Fruit fly (Drosophila melanogaster): Measurements from ENCODE around the gene Diedel.

DNA sequence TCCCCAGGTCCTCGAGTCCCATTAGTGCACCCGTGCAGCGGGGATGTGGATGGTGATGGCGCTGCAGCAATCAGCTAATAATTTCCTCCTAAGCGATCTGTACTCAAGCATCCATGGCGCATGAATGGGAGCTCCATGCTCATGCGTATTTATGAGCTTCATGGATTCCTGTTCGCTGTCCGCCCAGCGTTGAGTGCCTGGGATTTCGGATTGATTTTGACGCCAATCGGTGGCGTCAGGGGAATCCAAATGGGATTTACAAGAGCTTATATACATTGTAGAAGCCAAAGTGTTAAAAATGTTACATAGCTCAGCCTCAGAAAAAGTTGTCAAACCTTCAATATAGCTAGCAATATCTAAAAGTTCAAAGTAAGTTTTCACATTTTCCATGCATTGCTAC lies 21.8 kb downstream of the Diedel start, which contains the start of gene ND-20L:
- no peak for TF ChIP-seq E2f1 (GFP tag; IDR thresholded peaks at IDR 0.05)
- TF ChIP-seq CG7745 (tag; optimal IDR thresholded peaks at IDR 0.05) = no peak
- TF ChIP-seq schlank (tag; optimal IDR thresholded peaks at IDR 0.05) = no peak
